Worm (Caenorhabditis elegans): Measurements from ENCODE around the gene parg-1.

- TF ChIP-seq ham-2 (GFP tag; optimal IDR thresholded peaks at IDR 0.05) (no peak), unc-120 (tag; optimal IDR thresholded peaks at IDR 0.05; ENCODE audit: poor library complexity, severe bottlenecking) (no peak), pha-4 (tag; optimal IDR thresholded peaks at IDR 0.05) (no peak), nhr-12 (tag; optimal IDR thresholded peaks at IDR 0.05) (no peak), bed-3 (GFP tag; optimal IDR thresholded peaks at IDR 0.05) (no peak), ces-1 (GFP tag; optimal IDR thresholded peaks at IDR 0.05) (no peak), lin-13 (tag; optimal IDR thresholded peaks at IDR 0.05) (no peak), nhr-28 (tag; optimal IDR thresholded peaks at IDR 0.05) (no peak)
These were observed 15.6 kb upstream of the parg-1 start, which contains the start of gene F21D5.3 for ce11 chrIV:8730469-8730868.

Data from whole organism, mixed stage, embryonic.